Worm (Caenorhabditis elegans) whole organism, young adult: ENCODE results near the gene Y66D12A.8.

Source experiments
- B0336.3 ChIP-seq: fragments of 200-800 bp; sonication (Bioruptor generic); IDR thresholded peaks from 2 replicates; pipeline ENCODE4 v1.3.6; 2022; ENCODE audit warnings: missing genetic modification characterization, missing compliant biosample characterization
- D2030.7 ChIP-seq: fragments of 200-800 bp; sonication (Bioruptor generic); IDR thresholded peaks from 2 replicates; pipeline ENCODE4 v1.3.6; 2022; ENCODE audit warnings: missing genetic modification reagents, missing genetic modification characterization, missing compliant biosample characterization
- F10E7.11 ChIP-seq: sonication (generic microtip); optimal IDR thresholded peaks from 2 replicates; lab custom pipeline; 2017; ENCODE audit warnings: mild to moderate bottlenecking, missing genetic modification characterization, moderate library complexity, missing compliant biosample characterization
- F33H1.4 ChIP-seq: fragments of 200-800 bp; sonication (Bioruptor generic); IDR thresholded peaks from 2 replicates; pipeline ENCODE4 v1.3.6; 2022; ENCODE audit warnings: missing genetic modification reagents, missing genetic modification characterization, missing compliant biosample characterization
- F37B4.10 ChIP-seq: fragments of 200-800 bp; sonication (Bioruptor generic); IDR thresholded peaks from 2 replicates; pipeline ENCODE4 v1.3.6; 2022; ENCODE audit warnings: missing genetic modification characterization, missing compliant biosample characterization
- F52B5.7 ChIP-seq: sonication (generic microtip); optimal IDR thresholded peaks from 2 replicates; lab custom pipeline; 2016; ENCODE audit warnings: mild to moderate bottlenecking, missing genetic modification characterization, missing compliant biosample characterization
- Y67H2A.10 ChIP-seq: fragments of 200-800 bp; sonication (Bioruptor generic); conservative IDR thresholded peaks from 2 replicates; pipeline ENCODE4 v1.3.6; 2022; ENCODE audit warnings: missing genetic modification reagents, missing genetic modification characterization, missing compliant biosample characterization
- akir-1 ChIP-seq: fragments of 200-800 bp; sonication (Bioruptor generic); optimal IDR thresholded peaks from 2 replicates; lab custom pipeline; 2018; ENCODE audit warnings: mild to moderate bottlenecking, missing genetic modification characterization, moderate library complexity, missing compliant biosample characterization
- atf-7 ChIP-seq: sonication (generic microtip); optimal IDR thresholded peaks from 2 replicates; lab custom pipeline; 2017; ENCODE audit warnings: mild to moderate bottlenecking, missing genetic modification characterization, missing compliant biosample characterization
- cebp-1 ChIP-seq, 2 experiments: fragments of 200-800 bp in 1 of 2; sonication (Bioruptor generic) in 1 of 2; sonication (generic microtip) in 1 of 2; IDR thresholded peaks in 1 of 2; optimal IDR thresholded peaks in 1 of 2; 2 replicates each; pipeline versions ENCODE4 v1.3.6 to Lab custom; 2017 to 2022; ENCODE audit warnings: missing compliant biosample characterization in 2 of 2, missing genetic modification characterization in 2 of 2, mild to moderate bottlenecking in 1 of 2, missing genetic modification reagents in 1 of 2, moderate library complexity in 1 of 2
- ceh-40 ChIP-seq: fragments of 200-800 bp; sonication (Bioruptor generic); IDR thresholded peaks from 2 replicates; pipeline ENCODE4 v1.3.6; 2022; ENCODE audit warnings: missing genetic modification characterization, missing compliant biosample characterization
- dox-1 ChIP-seq: fragments of 200-800 bp; sonication (Bioruptor generic); IDR thresholded peaks from 2 replicates; pipeline ENCODE4 v1.3.6; 2022; ENCODE audit warnings: missing genetic modification reagents, missing genetic modification characterization, missing compliant biosample characterization
- dpff-1 ChIP-seq: sonication (generic microtip); optimal IDR thresholded peaks from 2 replicates; lab custom pipeline; 2017; ENCODE audit warnings: mild to moderate bottlenecking, missing genetic modification characterization, missing compliant biosample characterization
- egl-44 ChIP-seq: fragments of 200-800 bp; sonication (Bioruptor generic); IDR thresholded peaks from 2 replicates; pipeline ENCODE4 v1.3.6; 2022; ENCODE audit warnings: missing genetic modification reagents, missing genetic modification characterization, missing compliant biosample characterization
- egrh-3 ChIP-seq: fragments of 200-800 bp; sonication (Bioruptor generic); IDR thresholded peaks from 2 replicates; pipeline ENCODE4 v1.3.6; 2022; ENCODE audit warnings: missing genetic modification reagents, missing genetic modification characterization, missing compliant biosample characterization
- gei-17 ChIP-seq: fragments of 200-800 bp; sonication (Bioruptor generic); optimal IDR thresholded peaks from 2 replicates; lab custom pipeline; 2018; ENCODE audit warnings: mild to moderate bottlenecking, missing genetic modification characterization, missing compliant biosample characterization
- hlh-26 ChIP-seq: fragments of 200-800 bp; sonication (Bioruptor generic); conservative IDR thresholded peaks from 2 replicates; pipeline ENCODE4 v1.3.6; 2022; ENCODE audit warnings: missing genetic modification reagents, missing genetic modification characterization, missing compliant biosample characterization
- hmg-1.2 ChIP-seq: fragments of 200-800 bp; sonication (Bioruptor generic); IDR thresholded peaks from 2 replicates; pipeline ENCODE4 v1.3.6; 2022; ENCODE audit warnings: missing genetic modification reagents, missing genetic modification characterization, missing compliant biosample characterization
- lin-26 ChIP-seq: fragments of 200-800 bp; sonication (Bioruptor generic); IDR thresholded peaks from 2 replicates; pipeline ENCODE4 v1.3.6; 2022; ENCODE audit warnings: missing genetic modification reagents, missing genetic modification characterization, missing compliant biosample characterization
- lir-1 ChIP-seq: fragments of 200-800 bp; sonication (Bioruptor generic); conservative IDR thresholded peaks from 2 replicates; pipeline ENCODE4 v1.3.6; 2022; ENCODE audit warnings: missing genetic modification reagents, missing genetic modification characterization, missing compliant biosample characterization
- mes-4 ChIP-seq: sonication (generic microtip); optimal IDR thresholded peaks from 2 replicates; lab custom pipeline; 2016; ENCODE audit warnings: missing genotype, missing genetic modification characterization, missing compliant biosample characterization
- nfyb-1 ChIP-seq: fragments of 200-800 bp; sonication (Bioruptor generic); IDR thresholded peaks from 2 replicates; pipeline ENCODE4 v1.3.6; 2022; ENCODE audit warnings: missing genetic modification reagents, missing genetic modification characterization, missing compliant biosample characterization
- rec-8 ChIP-seq, 2 experiments: sonication (generic microtip); optimal IDR thresholded peaks; 2 replicates each; lab custom pipeline; 2016; ENCODE audit warnings: mild to moderate bottlenecking in 2 of 2, missing genetic modification characterization in 2 of 2, missing genetic modification reagents in 2 of 2, missing genotype in 2 of 2, missing biosample characterization in 1 of 2, missing compliant biosample characterization in 1 of 2, moderate library complexity in 1 of 2
- repo-1 ChIP-seq: sonication (generic microtip); optimal IDR thresholded peaks from 2 replicates; lab custom pipeline; 2017; ENCODE audit warnings: mild to moderate bottlenecking, missing genetic modification characterization, missing compliant biosample characterization
- sdz-38 ChIP-seq: sonication (generic microtip); optimal IDR thresholded peaks from 2 replicates; lab custom pipeline; 2016; ENCODE audit warnings: missing genotype, missing genetic modification characterization, missing compliant biosample characterization
- sea-2 ChIP-seq: fragments of 200-800 bp; sonication (Bioruptor generic); IDR thresholded peaks from 2 replicates; pipeline ENCODE4 v1.3.6; 2022; ENCODE audit warnings: missing genetic modification characterization, missing compliant biosample characterization
- snpc-3.4 ChIP-seq: sonication (generic microtip); optimal IDR thresholded peaks from 2 replicates; lab custom pipeline; 2017; ENCODE audit warnings: missing genetic modification characterization, mild to moderate bottlenecking, missing compliant biosample characterization, antibody characterized with exemption, moderate library complexity, missing genotype, missing genetic modification reagents
- tbp1 ChIP-seq: fragments of 200-800 bp; sonication (Bioruptor generic); optimal IDR thresholded peaks from 2 replicates; lab custom pipeline; 2018; ENCODE audit warnings: mild to moderate bottlenecking, missing genetic modification characterization, missing compliant biosample characterization
- tlf-1 ChIP-seq: fragments of 200-800 bp; sonication (Bioruptor generic); optimal IDR thresholded peaks from 2 replicates; lab custom pipeline; 2018; ENCODE audit warnings: mild to moderate bottlenecking, missing genetic modification characterization, missing compliant biosample characterization
- zfh-2 ChIP-seq: fragments of 200-800 bp; sonication (Bioruptor generic); conservative IDR thresholded peaks from 2 replicates; pipeline ENCODE4 v1.3.6; 2022; ENCODE audit warnings: missing genetic modification reagents, missing genetic modification characterization, missing compliant biosample characterization
- ztf-25 ChIP-seq: fragments of 200-800 bp; sonication (Bioruptor generic); IDR thresholded peaks from 2 replicates; pipeline ENCODE4 v1.3.6; 2022; ENCODE audit warnings: missing genetic modification reagents, missing genetic modification characterization, missing compliant biosample characterization
- ztf-26 ChIP-seq: sonication (generic microtip); optimal IDR thresholded peaks from 2 replicates; lab custom pipeline; 2017; ENCODE audit warnings: missing genetic modification characterization, missing compliant biosample characterization

The Y66D12A.8 gene

ce11 chrIII:11556860-11557259, 17.2 kb upstream of the Y66D12A.8 start:
- TF ChIP-seq egrh-3 = peak; percentile 51; the same call in 1 of the 2 replicates
- TF ChIP-seq lin-26 (GFP tag; lab: Robert Waterston, UW) = 0 out of 2 replicates have a peak, but pooled peaks have one; percentile 69
- TF ChIP-seq tlf-1 (GFP tag; lab: Kevin White, UChicago) = no peak
- TF ChIP-seq gei-17 (GFP tag; lab: Kevin White, UChicago) = no peak
- TF ChIP-seq mes-4 (tag; lab: Kevin White, UChicago) = no peak
- peak; percentile 85 for TF ChIP-seq zfh-2 (GFP tag; lab: Robert Waterston, UW)

ce11 chrIII:11558251-11558650, 15.8 kb upstream of the Y66D12A.8 start:
- no peak for TF ChIP-seq dpff-1 (tag; lab: Kevin White, UChicago)
- no peak for TF ChIP-seq lir-1 (GFP tag; lab: Robert Waterston, UW)
- TF ChIP-seq tbp1 (GFP tag; lab: Kevin White, UChicago) = no peak
- TF ChIP-seq repo-1 = no peak
- no peak for TF ChIP-seq sea-2 (GFP tag; lab: Robert Waterston, UW)
- TF ChIP-seq snpc-3.4 (tag; lab: Kevin White, UChicago) = no peak
- no peak for TF ChIP-seq rec-8 (tag; optimal IDR thresholded peaks at IDR 0.05; lab: Kevin White, UChicago)
- TF ChIP-seq akir-1 = no peak
- no peak for TF ChIP-seq ztf-25 (GFP tag; lab: Robert Waterston, UW)
- no peak for TF ChIP-seq ztf-26 (tag; lab: Kevin White, UChicago)
- TF ChIP-seq ceh-40 (GFP tag; lab: Robert Waterston, UW) = no peak
- no peak for TF ChIP-seq F52B5.7 (tag; lab: Kevin White, UChicago)
- TF ChIP-seq egl-44 = no peak
- no peak for TF ChIP-seq F10E7.11
- TF ChIP-seq B0336.3 (GFP tag; lab: Robert Waterston, UW) = no peak
- TF ChIP-seq D2030.7 (GFP tag; lab: Robert Waterston, UW) = no peak
- no peak for TF ChIP-seq sdz-38 (tag; lab: Kevin White, UChicago)
- no peak for TF ChIP-seq hlh-26

ce11 chrIII:11559677-11560076, 14.3 kb upstream of the Y66D12A.8 start:
- no peak for TF ChIP-seq cebp-1 (GFP tag; IDR thresholded peaks at IDR 0.05; lab: Robert Waterston, UW)
- no peak for TF ChIP-seq cebp-1 (tag; optimal IDR thresholded peaks at IDR 0.05; lab: Kevin White, UChicago)
- TF ChIP-seq lin-26 (GFP tag; lab: Robert Waterston, UW) = 0 out of 2 replicates have a peak, but pooled peaks have one; percentile 37
- TF ChIP-seq akir-1 = no peak
- no peak for TF ChIP-seq atf-7
- TF ChIP-seq F33H1.4 (GFP tag; lab: Robert Waterston, UW) = no peak
- no peak for TF ChIP-seq Y67H2A.10 (GFP tag; lab: Robert Waterston, UW)
- peak; percentile 48; the same call in 1 of the 2 replicates for TF ChIP-seq zfh-2 (GFP tag; lab: Robert Waterston, UW)

- TF ChIP-seq hmg-1.2 (GFP tag; lab: Robert Waterston, UW) (peak; percentile 48), dox-1 (no peak), nfyb-1 (GFP tag; lab: Robert Waterston, UW) (0 out of 2 replicates have a peak, but pooled peaks have one; percentile 38), F37B4.10 (GFP tag; lab: Robert Waterston, UW) (no peak)
Observed at ce11 chrIII:11560504-11561202, 13.4 kb upstream of the Y66D12A.8 start, which contains the start of gene ztf-29. Gene ztf-29 (plus strand): TSS chrIII:11561152.
